Fruit fly (Drosophila melanogaster): ENCODE results near the gene CG11658.

The CG11658 gene

dm6 chr3L:11721498-11721946 is 13.2 kb upstream of the CG11658 start (continued):
- TF ChIP-seq CG11560 (tag; IDR thresholded peaks at IDR 0.05), result no peak
- no peak for TF ChIP-seq CG5953 (GFP tag; IDR thresholded peaks at IDR 0.05)
- no peak for TF ChIP-seq dpn (GFP tag; optimal IDR thresholded peaks at IDR 0.05)
- no peak for TF ChIP-seq Mrtf (GFP tag; IDR thresholded peaks at IDR 0.05)
- no peak for TF ChIP-seq repo (GFP tag; optimal IDR thresholded peaks at IDR 0.05)
- no peak for TF ChIP-seq CG2202 (tag; optimal IDR thresholded peaks at IDR 0.05)
- no peak for TF ChIP-seq CG3726 (GFP tag; IDR thresholded peaks at IDR 0.05)
- TF ChIP-seq B-H1 (GFP tag; IDR thresholded peaks at IDR 0.05), result no peak
- no peak for TF ChIP-seq inv (GFP tag; IDR thresholded peaks at IDR 0.05; ENCODE audit: partially characterized antibody)
- no peak for TF ChIP-seq corto (GFP tag; optimal IDR thresholded peaks at IDR 0.05)
- no peak for TF ChIP-seq CG12942 (GFP tag; optimal IDR thresholded peaks at IDR 0.05)
- TF ChIP-seq CG12104 (GFP tag; optimal IDR thresholded peaks at IDR 0.05), result no peak
- TF ChIP-seq Lim3 (GFP tag; IDR thresholded peaks at IDR 0.05), result no peak
- 0 out of 3 replicates have a peak, but pooled peaks have one; percentile 51 for TF ChIP-seq CG11456 (GFP tag; IDR thresholded peaks at IDR 0.05)
- TF ChIP-seq CG9876 (GFP tag; optimal IDR thresholded peaks at IDR 0.05), result no peak
- TF ChIP-seq CG9727 (GFP tag; optimal IDR thresholded peaks at IDR 0.05), result no peak
- no peak for TF ChIP-seq danr (GFP tag; IDR thresholded peaks at IDR 0.05)
- peak; percentile 54; the same call in 1 of the 2 replicates for TF ChIP-seq Xrp1 (GFP tag; IDR thresholded peaks at IDR 0.05)
- TF ChIP-seq CG4282 (GFP tag; optimal IDR thresholded peaks at IDR 0.05), result no peak
- TF ChIP-seq ttk (GFP tag; IDR thresholded peaks at IDR 0.05), result 0 out of 2 replicates have a peak, but pooled peaks have one; percentile 16
- TF ChIP-seq caup (GFP tag; optimal IDR thresholded peaks at IDR 0.05; ENCODE audit: severe bottlenecking), result no peak
- TF ChIP-seq p53 (GFP tag; optimal IDR thresholded peaks at IDR 0.05), result no peak
- TF ChIP-seq Rx (GFP tag; IDR thresholded peaks at IDR 0.05), result no peak
- no peak for TF ChIP-seq CG30020 (tag; optimal IDR thresholded peaks at IDR 0.05)
- TF ChIP-seq Ets97D (GFP tag; optimal IDR thresholded peaks at IDR 0.05), result no peak
- no peak for TF ChIP-seq wek (GFP tag; optimal IDR thresholded peaks at IDR 0.05)
- no peak for TF ChIP-seq CG17328 (GFP tag; IDR thresholded peaks at IDR 0.05)
- TF ChIP-seq Asciz (GFP tag; optimal IDR thresholded peaks at IDR 0.05), result no peak
- TF ChIP-seq ftz-f1 (GFP tag; optimal IDR thresholded peaks at IDR 0.05), result no peak
- TF ChIP-seq az2 (GFP tag; optimal IDR thresholded peaks at IDR 0.05), result no peak
- no peak for TF ChIP-seq CG12659 (GFP tag; optimal IDR thresholded peaks at IDR 0.05)
- TF ChIP-seq nerfin-2 (GFP tag; IDR thresholded peaks at IDR 0.05; ENCODE audit: partially characterized antibody), result no peak
- no peak for TF ChIP-seq aop (GFP tag; IDR thresholded peaks at IDR 0.05)
- no peak for TF ChIP-seq prd (optimal IDR thresholded peaks at IDR 0.05)
- no peak; the same call in 2 of the 3 replicates for TF ChIP-seq prd (GFP tag; IDR thresholded peaks at IDR 0.05)
- TF ChIP-seq CHES-1-like (GFP tag; optimal IDR thresholded peaks at IDR 0.05), result no peak
- TF ChIP-seq CG7963 (GFP tag; IDR thresholded peaks at IDR 0.05; ENCODE audit: partially characterized antibody), result no peak
- no peak for TF ChIP-seq cas (GFP tag; IDR thresholded peaks at IDR 0.05)
- TF ChIP-seq oc (tag; optimal IDR thresholded peaks at IDR 0.05), result no peak
- no peak for TF ChIP-seq ato (GFP tag; IDR thresholded peaks at IDR 0.05; ENCODE audit: partially characterized antibody)
- peak; percentile 73 for TF ChIP-seq sens (GFP tag)
- TF ChIP-seq Dfd (GFP tag; optimal IDR thresholded peaks at IDR 0.05), result no peak
- no peak for TF ChIP-seq bcd (GFP tag; optimal IDR thresholded peaks at IDR 0.05)
- TF ChIP-seq CG31224 (GFP tag; IDR thresholded peaks at IDR 0.05), result no peak
- no peak for TF ChIP-seq Scr (GFP tag; IDR thresholded peaks at IDR 0.05; ENCODE audit: partially characterized antibody)
- peak; percentile 49 for TF ChIP-seq gsb (GFP tag; IDR thresholded peaks at IDR 0.05)
- no peak for TF ChIP-seq MTF-1 (GFP tag; optimal IDR thresholded peaks at IDR 0.05; ENCODE audit: borderline replicate concordance)
- no peak for TF ChIP-seq CG32772 (GFP tag; IDR thresholded peaks at IDR 0.05)
- TF ChIP-seq CG10543 (GFP tag; optimal IDR thresholded peaks at IDR 0.05), result no peak
- TF ChIP-seq CG4424 (GFP tag; optimal IDR thresholded peaks at IDR 0.05), result no peak
- TF ChIP-seq D19B (GFP tag; optimal IDR thresholded peaks at IDR 0.05), result no peak
- TF ChIP-seq cad (GFP tag; optimal IDR thresholded peaks at IDR 0.05), result no peak

Measured in whole organism, embryonic.